Worm (Caenorhabditis elegans) whole organism, midembryonic: ENCODE measurements around the gene Y53C12B.1.

Experiments used
- T22C8.4 ChIP-seq: fragments of 200-800 bp; sonication (Bioruptor generic); IDR thresholded peaks from 2 replicates; pipeline ENCODE4 v1.3.6; 2022; ENCODE audit warnings: missing genetic modification characterization, missing compliant biosample characterization
- cog-1 ChIP-seq: sonication (generic microtip); optimal IDR thresholded peaks from 2 replicates; lab custom pipeline; 2016; ENCODE audit warnings: missing genetic modification characterization, missing compliant biosample characterization
- flt-1 ChIP-seq: fragments of 200-800 bp; sonication (Bioruptor generic); IDR thresholded peaks from 2 replicates; pipeline ENCODE4 v1.3.6; 2022; ENCODE audit warnings: missing genetic modification characterization, missing compliant biosample characterization
- klf-2 ChIP-seq: fragments of 200-800 bp; sonication (Bioruptor generic); conservative IDR thresholded peaks from 2 replicates; pipeline ENCODE4 v1.3.6; 2022; ENCODE audit warnings: missing genetic modification reagents, missing genetic modification characterization, missing compliant biosample characterization
- med-1 ChIP-seq: sonication (generic microtip); optimal IDR thresholded peaks from 2 replicates; lab custom pipeline; 2017; ENCODE audit warnings: missing genetic modification characterization, mild to moderate bottlenecking, missing compliant biosample characterization, antibody characterized with exemption, missing genetic modification reagents; ENCODE audit not compliant: insufficient read depth
- ref-1 ChIP-seq: fragments of 200-800 bp; sonication (Bioruptor generic); conservative IDR thresholded peaks from 2 replicates; pipeline ENCODE4 v1.3.6; 2022; ENCODE audit warnings: missing genetic modification reagents, missing genetic modification characterization, missing compliant biosample characterization
- tab-1 ChIP-seq: fragments of 200-800 bp; sonication (Bioruptor generic); IDR thresholded peaks from 2 replicates; pipeline ENCODE4 v1.3.6; 2022; ENCODE audit warnings: missing genetic modification characterization, missing compliant biosample characterization
- ztf-23 ChIP-seq: fragments of 200-800 bp; sonication (Bioruptor generic); IDR thresholded peaks from 2 replicates; pipeline ENCODE4 v1.3.6; 2022; ENCODE audit warnings: missing genetic modification reagents, missing genetic modification characterization, missing compliant biosample characterization
- ztf-29 ChIP-seq: fragments of 200-800 bp; sonication (Bioruptor generic); IDR thresholded peaks from 2 replicates; pipeline ENCODE4 v1.3.6; 2022; ENCODE audit warnings: missing genetic modification reagents, missing genetic modification characterization, missing compliant biosample characterization

The Y53C12B.1 gene

DNA sequence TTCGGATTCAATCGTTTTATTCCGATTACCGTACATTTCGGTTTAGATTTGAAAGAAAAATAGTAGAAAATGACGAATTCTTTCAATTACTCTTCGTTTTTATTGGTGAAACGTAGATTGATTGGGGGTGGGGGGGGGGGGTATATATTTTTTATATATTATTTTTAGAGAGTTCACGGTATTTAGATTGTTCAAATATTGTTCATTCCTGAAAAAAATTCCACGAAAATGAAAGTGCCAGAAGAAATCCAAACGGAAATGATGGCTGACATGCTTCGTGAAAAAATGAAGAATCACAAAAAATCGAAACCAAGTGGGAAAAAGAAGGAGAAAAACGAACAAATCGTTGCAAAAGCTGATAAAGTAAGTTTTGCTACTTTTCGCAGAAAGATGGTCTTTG lies 45.5 kb downstream of the Y53C12B.1 start, which contains the start of the genes Y53C12A.8 and Y53C12A.7:
Y53C12A.8 (minus strand) TSS at position 101 of the 400 bp plus-strand sequence.
Y53C12A.7 (plus strand) TSS at position 181 of the 400 bp plus-strand sequence.
- TF ChIP-seq flt-1 (GFP tag; lab: Robert Waterston, UW) (no peak), klf-2 (GFP tag; lab: Robert Waterston, UW) (no peak), tab-1 (GFP tag; lab: Robert Waterston, UW) (no peak)

DNA sequence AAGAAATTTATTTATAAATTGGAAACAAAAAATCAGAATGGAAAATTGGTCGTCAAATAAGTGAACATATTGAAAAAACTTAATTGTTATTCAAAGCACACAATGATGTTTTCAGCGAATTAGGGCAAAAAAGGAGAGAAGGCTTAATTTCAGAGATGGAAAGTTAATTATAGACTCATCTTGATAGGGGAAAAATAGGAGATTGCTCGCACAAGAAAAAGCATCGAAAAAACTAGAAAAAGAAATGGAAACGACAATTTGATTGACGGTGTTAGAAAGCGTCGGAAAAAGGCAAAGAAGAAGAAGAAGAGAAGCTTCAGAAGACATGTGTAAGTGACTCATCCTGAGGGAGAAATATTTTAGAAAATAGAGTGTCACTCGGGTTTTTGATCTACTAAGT lies 49.9 kb downstream of the Y53C12B.1 start:
- TF ChIP-seq med-1 (GFP tag; lab: Kevin White, UChicago): no peak
- TF ChIP-seq cog-1: no peak
- no peak for TF ChIP-seq ztf-29 (GFP tag; lab: Robert Waterston, UW)
- no peak for TF ChIP-seq klf-2 (GFP tag; lab: Robert Waterston, UW)
- no peak for TF ChIP-seq T22C8.4 (GFP tag; lab: Robert Waterston, UW)
- no peak for TF ChIP-seq tab-1 (GFP tag; lab: Robert Waterston, UW)
- no peak for TF ChIP-seq ztf-23 (GFP tag; lab: Robert Waterston, UW)
- no peak for TF ChIP-seq ref-1
- no peak for TF ChIP-seq flt-1 (GFP tag; lab: Robert Waterston, UW)
